Worm (Caenorhabditis elegans) whole organism, L3 larva: Measurements from ENCODE around the gene H03G16.1.

Source experiments
- R02D3.7 ChIP-seq: fragments of 150-350 bp; optimal IDR thresholded peaks from 2 replicates; lab custom pipeline; 2014; ENCODE audit warnings: missing biosample characterization, missing genetic modification characterization
- ZK546.5 ChIP-seq: sonication (generic microtip); optimal IDR thresholded peaks from 2 replicates; lab custom pipeline; 2017; ENCODE audit warnings: missing biosample characterization, missing genetic modification characterization
- ama-1 ChIP-seq: fragments of 150-350 bp; optimal IDR thresholded peaks from 2 replicates; lab custom pipeline; 2018
- ceh-16 ChIP-seq: sonication (generic microtip); optimal IDR thresholded peaks from 2 replicates; lab custom pipeline; 2017; ENCODE audit warnings: missing biosample characterization, missing genetic modification characterization
- ceh-28 ChIP-seq: fragments of 150-350 bp; optimal IDR thresholded peaks from 2 replicates; lab custom pipeline; 2014; ENCODE audit warnings: missing biosample characterization, missing genetic modification reagents, missing genetic modification characterization
- egl-27 ChIP-seq: sonication (generic microtip); optimal IDR thresholded peaks from 4 replicates; lab custom pipeline; 2017; ENCODE audit warnings: missing biosample characterization, missing genetic modification reagents, missing genetic modification characterization
- egl-5 ChIP-seq: fragments of 150-350 bp; optimal IDR thresholded peaks from 2 replicates; lab custom pipeline; 2017; ENCODE audit warnings: missing biosample characterization, missing genetic modification reagents, missing genetic modification characterization, inconsistent platforms
- elt-2 ChIP-seq: sonication (generic microtip); optimal IDR thresholded peaks from 2 replicates; lab custom pipeline; 2016; ENCODE audit warnings: missing genetic modification reagents, mild to moderate bottlenecking, missing genetic modification characterization, missing compliant biosample characterization
- elt-3 ChIP-seq, 3 experiments: fragments of 150-350 bp in 1 of 3; sonication (generic microtip) in 2 of 3; optimal IDR thresholded peaks; 2 replicates in 2 of 3; 4 replicates in 1 of 3; lab custom pipeline; 2014 to 2017; ENCODE audit warnings: missing biosample characterization in 3 of 3, missing genetic modification characterization in 3 of 3
- eor-1 ChIP-seq, 2 experiments: fragments of 150-350 bp; optimal IDR thresholded peaks; 2 replicates each; lab custom pipeline; 2014 to 2018; ENCODE audit warnings: missing biosample characterization in 2 of 2, missing genetic modification characterization in 2 of 2
- fos-1 ChIP-seq: fragments of 150-350 bp; optimal IDR thresholded peaks from 2 replicates; lab custom pipeline; 2014; ENCODE audit warnings: missing biosample characterization, missing genetic modification characterization
- hmg-11 ChIP-seq: sonication (generic microtip); optimal IDR thresholded peaks from 2 replicates; lab custom pipeline; 2016; ENCODE audit warnings: missing genetic modification characterization, missing compliant biosample characterization
- jun-1 ChIP-seq: fragments of 150-350 bp; optimal IDR thresholded peaks from 2 replicates; lab custom pipeline; 2014; ENCODE audit warnings: missing biosample characterization, missing genetic modification reagents, missing genetic modification characterization
- lin-39 ChIP-seq: fragments of 150-350 bp; optimal IDR thresholded peaks from 2 replicates; lab custom pipeline; 2018; ENCODE audit warnings: missing biosample characterization, missing genetic modification reagents, missing genetic modification characterization
- lsy-12 ChIP-seq: sonication (generic microtip); optimal IDR thresholded peaks from 2 replicates; lab custom pipeline; 2016; ENCODE audit warnings: mild to moderate bottlenecking, missing genetic modification characterization, missing compliant biosample characterization
- mdl-1 ChIP-seq: fragments of 150-350 bp; optimal IDR thresholded peaks from 2 replicates; lab custom pipeline; 2014; ENCODE audit warnings: missing biosample characterization, missing genetic modification characterization
- mml-1 ChIP-seq: fragments of 150-350 bp; sonication (generic microtip); optimal IDR thresholded peaks from 3 replicates; lab custom pipeline; 2014; ENCODE audit warnings: missing biosample characterization, missing genetic modification characterization
- nfya-1 ChIP-seq: sonication (generic microtip); optimal IDR thresholded peaks from 2 replicates; lab custom pipeline; 2017; ENCODE audit warnings: missing genetic modification characterization, mild to moderate bottlenecking, missing compliant biosample characterization, antibody characterized with exemption, moderate library complexity; ENCODE audit not compliant: insufficient read depth
- nhr-11 ChIP-seq: fragments of 150-350 bp; optimal IDR thresholded peaks from 2 replicates; lab custom pipeline; 2014; ENCODE audit warnings: missing biosample characterization, missing genetic modification characterization
- nhr-12 ChIP-seq: fragments of 150-350 bp; optimal IDR thresholded peaks from 2 replicates; lab custom pipeline; 2014; ENCODE audit warnings: missing biosample characterization, missing genetic modification characterization
- nhr-23 ChIP-seq: fragments of 150-350 bp; optimal IDR thresholded peaks from 2 replicates; lab custom pipeline; 2014; ENCODE audit warnings: missing biosample characterization, missing genetic modification reagents, missing genetic modification characterization
- nhr-237 ChIP-seq: fragments of 150-350 bp; optimal IDR thresholded peaks from 2 replicates; lab custom pipeline; 2014; ENCODE audit warnings: missing biosample characterization, missing genetic modification characterization
- nhr-25 ChIP-seq: sonication (generic microtip); optimal IDR thresholded peaks from 2 replicates; lab custom pipeline; 2017; ENCODE audit warnings: missing biosample characterization, missing genetic modification characterization
- nhr-28 ChIP-seq: fragments of 150-350 bp; optimal IDR thresholded peaks from 2 replicates; lab custom pipeline; 2014; ENCODE audit warnings: missing biosample characterization, missing genetic modification characterization
- nhr-43 ChIP-seq: sonication (generic microtip); optimal IDR thresholded peaks from 2 replicates; lab custom pipeline; 2016; ENCODE audit warnings: mild to moderate bottlenecking, missing genetic modification characterization, missing compliant biosample characterization; ENCODE audit not compliant: poor library complexity, severe bottlenecking
- nhr-67 ChIP-seq: fragments of 150-350 bp; optimal IDR thresholded peaks from 2 replicates; lab custom pipeline; 2014; ENCODE audit warnings: missing biosample characterization, missing genetic modification characterization
- nhr-76 ChIP-seq: fragments of 150-350 bp; sonication (generic microtip); optimal IDR thresholded peaks from 5 replicates; lab custom pipeline; 2014; ENCODE audit warnings: missing biosample characterization, missing genetic modification characterization
- pha-4 ChIP-seq: fragments of 150-350 bp; optimal IDR thresholded peaks from 2 replicates; lab custom pipeline; 2014; ENCODE audit warnings: missing biosample characterization, missing genetic modification reagents, missing genetic modification characterization
- pqm-1 ChIP-seq: fragments of 150-350 bp; optimal IDR thresholded peaks from 2 replicates; lab custom pipeline; 2017; ENCODE audit warnings: missing biosample characterization, missing genetic modification characterization, inconsistent platforms
- sea-2 ChIP-seq: fragments of 150-350 bp; sonication (generic microtip); optimal IDR thresholded peaks from 4 replicates; lab custom pipeline; 2014; ENCODE audit warnings: missing biosample characterization, missing genetic modification reagents, missing genetic modification characterization
- skn-1 ChIP-seq: fragments of 150-350 bp; optimal IDR thresholded peaks from 2 replicates; lab custom pipeline; 2014; ENCODE audit warnings: missing biosample characterization, missing genetic modification characterization
- snpc-4 ChIP-seq: fragments of 150-350 bp; optimal IDR thresholded peaks from 2 replicates; lab custom pipeline; 2014; ENCODE audit warnings: missing biosample characterization, missing genetic modification characterization
- tbx-2 ChIP-seq: sonication (generic microtip); optimal IDR thresholded peaks from 2 replicates; lab custom pipeline; 2016; ENCODE audit warnings: mild to moderate bottlenecking, missing genetic modification characterization, missing compliant biosample characterization
- unc-39 ChIP-seq: sonication (generic microtip); optimal IDR thresholded peaks from 4 replicates; lab custom pipeline; 2017; ENCODE audit warnings: missing biosample characterization, missing genetic modification characterization
- unc-62 ChIP-seq: fragments of 150-350 bp; sonication (generic microtip); optimal IDR thresholded peaks from 4 replicates; lab custom pipeline; 2014; ENCODE audit warnings: missing biosample characterization, missing genetic modification reagents, missing genetic modification characterization
- zag-1 ChIP-seq: fragments of 150-350 bp; optimal IDR thresholded peaks from 2 replicates; lab custom pipeline; 2014; ENCODE audit warnings: missing biosample characterization, missing genetic modification characterization
- ztf-11 ChIP-seq: fragments of 150-350 bp; optimal IDR thresholded peaks from 2 replicates; lab custom pipeline; 2014; ENCODE audit warnings: missing biosample characterization, missing genetic modification characterization
- ztf-4 ChIP-seq: fragments of 150-350 bp; optimal IDR thresholded peaks from 2 replicates; lab custom pipeline; 2014; ENCODE audit warnings: missing biosample characterization, missing genetic modification characterization

The H03G16.1 gene

ce11 chrX:15034787-15035186, 18.9 kb upstream of the H03G16.1 start, which contains the start of gene dsc-1:
Gene dsc-1 (minus strand): TSS chrX:15034832.
- TF ChIP-seq unc-62 (GFP tag; lab: Kevin White, UChicago) (no peak), ceh-16 (no peak), nhr-237 (no peak), nfya-1 (tag; lab: Kevin White, UChicago) (no peak), egl-5 (no peak), nhr-25 (no peak), elt-3 (tag; optimal IDR thresholded peaks at IDR 0.05; lab: Kevin White, UChicago) (no peak), lin-39 (tag; lab: Kevin White, UChicago) (no peak)

DNA sequence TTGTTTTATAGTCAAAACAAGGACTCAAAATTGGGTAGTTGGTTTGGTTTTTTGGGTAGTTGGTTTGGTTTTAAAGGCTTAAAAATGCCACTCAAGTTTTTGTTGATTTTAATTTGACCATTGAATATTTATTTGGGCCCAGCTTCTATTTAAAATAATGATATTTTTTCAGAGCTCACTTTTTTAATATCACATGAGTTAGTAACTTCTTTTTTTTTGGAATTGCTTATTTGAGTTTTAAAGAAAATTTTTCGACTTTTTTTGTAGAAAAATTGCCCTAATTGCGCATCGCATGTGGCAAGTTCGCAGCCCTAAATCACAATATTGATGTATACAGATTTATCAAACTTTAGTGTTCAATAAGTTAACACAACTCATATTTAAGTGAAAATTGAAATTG, 17.9 kb upstream of the H03G16.1 start:
- TF ChIP-seq hmg-11 (tag; lab: Kevin White, UChicago) (no peak), nhr-28 (tag; lab: Kevin White, UChicago) (no peak), egl-27 (tag; lab: Kevin White, UChicago) (no peak), nhr-11 (tag; lab: Kevin White, UChicago) (no peak)

DNA sequence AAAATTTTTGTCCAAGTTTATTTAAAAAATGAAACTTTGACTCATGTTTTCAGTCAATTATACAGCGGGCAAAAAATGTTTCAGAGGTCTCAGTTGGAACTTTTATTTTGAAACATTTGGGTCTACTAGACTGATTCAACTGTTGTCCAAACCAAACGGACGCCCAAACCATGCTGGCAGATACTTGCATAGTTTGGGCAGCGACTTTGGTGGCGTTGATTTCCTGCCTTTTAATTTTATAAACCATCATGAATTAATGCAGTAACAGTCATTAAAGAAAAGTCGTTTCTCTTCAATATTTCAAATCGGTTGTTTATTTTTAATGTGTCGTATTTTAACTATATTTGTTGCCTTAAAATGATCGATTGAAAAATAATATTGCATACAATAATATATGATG, 17.4 kb upstream of the H03G16.1 start:
- TF ChIP-seq nhr-43 (tag; lab: Kevin White, UChicago) (peak; percentile 13), ama-1 (peak; percentile 18), ZK546.5 (tag; lab: Kevin White, UChicago) (no peak), pha-4 (tag; lab: Kevin White, UChicago) (no peak)

ce11 chrX:15039029-15039695, 14.5 kb upstream of the H03G16.1 start:
- TF ChIP-seq sea-2 (GFP tag; lab: Kevin White, UChicago) (no peak), elt-3 (tag; optimal IDR thresholded peaks at IDR 0.05; lab: Kevin White, UChicago) (no peak), ama-1 (peak; percentile 62), zag-1 (no peak)
- TF ChIP-seq, all 47 proteins: peak for 1

- TF ChIP-seq ZK546.5 (tag; lab: Kevin White, UChicago) (no peak), mml-1 (tag; lab: Kevin White, UChicago) (no peak), elt-2 (no peak), hmg-11 (tag; lab: Kevin White, UChicago) (no peak)
These were observed 13.9 kb upstream of the H03G16.1 start for ce11 chrX:15039696-15040212.

ce11 chrX:15040552-15041080, 13.1 kb upstream of the H03G16.1 start, which contains the start of gene C18B12.4:
Gene C18B12.4 (minus strand): TSS chrX:15040602.
- TF ChIP-seq unc-62 (GFP tag; lab: Kevin White, UChicago) (peak; percentile 39), pqm-1 (peak; percentile 51), R02D3.7 (tag; lab: Kevin White, UChicago) (peak; percentile 10), ztf-4 (tag; lab: Kevin White, UChicago) (peak; percentile 33), nhr-43 (tag; lab: Kevin White, UChicago) (peak; percentile 80), tbx-2 (peak; percentile 27), nhr-11 (tag; lab: Kevin White, UChicago) (no peak), elt-3 (tag; optimal IDR thresholded peaks at IDR 0.05; lab: Kevin White, UChicago) (no peak), nhr-23 (peak; percentile 86), unc-39 (tag; lab: Kevin White, UChicago) (no peak), nhr-76 (no peak), skn-1 (tag; lab: Kevin White, UChicago) (no peak), nhr-12 (tag; lab: Kevin White, UChicago) (no peak), eor-1 (tag; optimal IDR thresholded peaks at IDR 0.05; lab: Kevin White, UChicago) (no peak), ztf-11 (tag; lab: Kevin White, UChicago) (no peak), hmg-11 (tag; lab: Kevin White, UChicago) (peak; percentile 72), nhr-25 (peak; percentile 90), sea-2 (GFP tag; lab: Kevin White, UChicago) (no peak), egl-27 (tag; lab: Kevin White, UChicago) (peak; percentile 44), mml-1 (tag; lab: Kevin White, UChicago) (no peak), nhr-237 (no peak), jun-1 (tag; lab: Kevin White, UChicago) (peak; percentile 84), lin-39 (tag; lab: Kevin White, UChicago) (peak; percentile 100), nhr-28 (tag; lab: Kevin White, UChicago) (no peak), lsy-12 (tag; lab: Kevin White, UChicago) (peak; percentile 84), fos-1 (tag; lab: Kevin White, UChicago) (peak; percentile 41), pha-4 (tag; lab: Kevin White, UChicago) (peak; percentile 95), ceh-28 (tag; lab: Kevin White, UChicago) (peak; percentile 77), nhr-67 (tag; lab: Kevin White, UChicago) (no peak), ama-1 (peak; percentile 67), mdl-1 (tag; lab: Kevin White, UChicago) (peak; percentile 21), nfya-1 (tag; lab: Kevin White, UChicago) (peak; percentile 84), egl-5 (peak; percentile 88), elt-2 (peak; percentile 79), snpc-4 (peak; percentile 23)
